Worm (Caenorhabditis elegans) whole organism, early embryonic: ENCODE data around the gene F49F1.15.

Source experiments
- F13C5.2 ChIP-seq: sonication (generic microtip); optimal IDR thresholded peaks from 2 replicates; lab custom pipeline; 2017; ENCODE audit warnings: mild to moderate bottlenecking, missing genetic modification characterization, inconsistent platforms, missing compliant biosample characterization
- aly-1 ChIP-seq: sonication (generic microtip); optimal IDR thresholded peaks from 2 replicates; lab custom pipeline; 2016; ENCODE audit warnings: missing genetic modification characterization, missing compliant biosample characterization
- ama-1 ChIP-seq: fragments of 150-350 bp; optimal IDR thresholded peaks from 2 replicates; lab custom pipeline; 2014
- flt-1 ChIP-seq: fragments of 200-800 bp; sonication (Bioruptor generic); IDR thresholded peaks from 2 replicates; pipeline ENCODE4 v1.3.6; 2022; ENCODE audit warnings: missing genetic modification characterization, missing compliant biosample characterization
- hmg-4 ChIP-seq: fragments of 200-800 bp; sonication (Bioruptor generic); optimal IDR thresholded peaks from 2 replicates; lab custom pipeline; 2018; ENCODE audit warnings: mild to moderate bottlenecking, missing genetic modification characterization, missing compliant biosample characterization
- hnd-1 ChIP-seq: sonication (generic microtip); optimal IDR thresholded peaks from 2 replicates; lab custom pipeline; 2016; ENCODE audit warnings: missing genetic modification characterization, missing compliant biosample characterization
- pes-1 ChIP-seq: fragments of 200-800 bp; sonication (Bioruptor generic); IDR thresholded peaks from 2 replicates; pipeline ENCODE4 v1.3.6; 2022; ENCODE audit warnings: missing genetic modification reagents, missing genetic modification characterization, missing compliant biosample characterization
- scrt-1 ChIP-seq: fragments of 200-800 bp; sonication (Bioruptor generic); IDR thresholded peaks from 2 replicates; pipeline ENCODE4 v1.3.6; 2022; ENCODE audit warnings: missing genetic modification characterization, missing compliant biosample characterization
- tbx-11 ChIP-seq: fragments of 200-800 bp; sonication (Bioruptor generic); IDR thresholded peaks from 2 replicates; pipeline ENCODE4 v1.3.6; 2022; ENCODE audit warnings: missing genetic modification characterization, missing compliant biosample characterization

DNA sequence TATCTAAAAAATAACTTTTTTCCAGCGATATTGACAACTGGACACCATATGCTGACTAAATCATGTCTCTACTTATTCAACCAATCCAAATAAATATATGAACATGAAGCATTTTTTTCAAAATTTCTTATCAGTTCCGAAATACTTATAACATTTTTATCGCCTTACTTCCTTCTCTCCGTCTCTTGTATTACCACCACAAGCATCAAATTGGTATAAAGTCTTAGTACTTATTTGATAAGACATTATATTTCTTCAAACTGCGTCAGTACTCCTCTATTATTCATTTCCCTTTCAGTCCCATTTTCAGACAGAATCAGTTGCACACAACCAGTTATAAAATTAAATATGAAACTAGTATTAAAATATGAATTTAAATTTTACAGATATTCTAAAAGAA is 33.5 kb upstream of the F49F1.15 start:
- no peak for TF ChIP-seq ama-1 (lab: Kevin White, UChicago)
- no peak for TF ChIP-seq F13C5.2 (tag; lab: Kevin White, UChicago)
- no peak for TF ChIP-seq hnd-1
- no peak for TF ChIP-seq hmg-4 (GFP tag; lab: Kevin White, UChicago)
- no peak for TF ChIP-seq pes-1 (GFP tag; lab: Robert Waterston, UW)
- no peak for TF ChIP-seq tbx-11 (GFP tag; lab: Robert Waterston, UW)
- no peak for TF ChIP-seq scrt-1 (GFP tag; lab: Robert Waterston, UW)
- TF ChIP-seq flt-1 (GFP tag; lab: Robert Waterston, UW) = no peak
- TF ChIP-seq aly-1 (tag; lab: Kevin White, UChicago) = no peak
